Worm (Caenorhabditis elegans): ENCODE results near the gene ttc-39B.

- TF ChIP-seq pha-4 (tag; optimal IDR thresholded peaks at IDR 0.05) = no peak
- no peak for TF ChIP-seq ceh-6 (GFP tag; optimal IDR thresholded peaks at IDR 0.05)
- TF ChIP-seq ceh-14 (tag; optimal IDR thresholded peaks at IDR 0.05) = no peak
- TF ChIP-seq pqm-1 (tag; optimal IDR thresholded peaks at IDR 0.05) = no peak
- no peak for TF ChIP-seq npax-4 (tag; optimal IDR thresholded peaks at IDR 0.05)
- no peak for TF ChIP-seq ama-1 (optimal IDR thresholded peaks at IDR 0.05)
- no peak for TF ChIP-seq ceh-45 (GFP tag; IDR thresholded peaks at IDR 0.05)
- no peak for TF ChIP-seq hlh-15 (tag; optimal IDR thresholded peaks at IDR 0.05)
- TF ChIP-seq mec-3 (tag; optimal IDR thresholded peaks at IDR 0.05; ENCODE audit: borderline replicate concordance) = no peak
- no peak for TF ChIP-seq elt-2 (tag; optimal IDR thresholded peaks at IDR 0.05)
- no peak for TF ChIP-seq F13H6.1 (tag; optimal IDR thresholded peaks at IDR 0.05)
- no peak for TF ChIP-seq hlh-6 (tag; optimal IDR thresholded peaks at IDR 0.05)
- TF ChIP-seq ceh-9 (tag; optimal IDR thresholded peaks at IDR 0.05) = no peak
These were observed 39.5 kb downstream of the ttc-39B start, which contains the start of gene mps-1 for ce11 chrII:6294261-6294660.
